Worm (Caenorhabditis elegans) whole organism, L4 larva: Measurements from ENCODE around the gene ost-1.

ENCODE experiments used
- D1046.2 ChIP-seq: fragments of 200-800 bp; sonication (Bioruptor generic); IDR thresholded peaks from 2 replicates; pipeline ENCODE4 v1.3.6; 2022; ENCODE audit warnings: missing genetic modification characterization, missing compliant biosample characterization
- F10B5.3 ChIP-seq: sonication (generic microtip); optimal IDR thresholded peaks from 2 replicates; lab custom pipeline; 2016; ENCODE audit warnings: mild to moderate bottlenecking, missing genetic modification characterization, missing compliant biosample characterization
- F37D6.2 ChIP-seq: sonication (generic microtip); optimal IDR thresholded peaks from 2 replicates; lab custom pipeline; 2016; ENCODE audit warnings: mild to moderate bottlenecking, missing genetic modification characterization, missing compliant biosample characterization
- F44E2.7 ChIP-seq: fragments of 200-800 bp; sonication (Bioruptor generic); IDR thresholded peaks from 2 replicates; pipeline ENCODE4 v2.1.2; 2022; ENCODE audit warnings: missing genetic modification characterization, missing compliant biosample characterization
- T20F7.1 ChIP-seq: fragments of 200-800 bp; sonication (Bioruptor generic); optimal IDR thresholded peaks from 2 replicates; lab custom pipeline; 2018; ENCODE audit warnings: mild to moderate bottlenecking, missing genetic modification characterization, missing compliant biosample characterization
- Y5F2A.4 ChIP-seq: fragments of 200-800 bp; sonication (Bioruptor generic); optimal IDR thresholded peaks from 2 replicates; lab custom pipeline; 2018; ENCODE audit warnings: mild to moderate bottlenecking, missing genetic modification characterization, missing compliant biosample characterization
- ZK337.2 ChIP-seq: fragments of 200-800 bp; sonication (Bioruptor generic); IDR thresholded peaks from 2 replicates; pipeline ENCODE4 v1.3.6; 2022; ENCODE audit warnings: missing genetic modification reagents, missing genetic modification characterization, missing compliant biosample characterization
- ZK546.5 ChIP-seq, 2 experiments: sonication (generic microtip); optimal IDR thresholded peaks; 2 replicates each; lab custom pipeline; 2017; ENCODE audit warnings: missing biosample characterization in 2 of 2, missing genetic modification characterization in 2 of 2
- aha-1 ChIP-seq: fragments of 150-350 bp; peaks from one replicate; lab custom pipeline; 2014; ENCODE audit warnings: missing biosample characterization, missing genetic modification characterization
- aly-2 ChIP-seq: sonication (generic microtip); optimal IDR thresholded peaks from 2 replicates; lab custom pipeline; 2018; ENCODE audit warnings: missing biosample characterization, missing genetic modification characterization
- attf-4 ChIP-seq: sonication (generic microtip); optimal IDR thresholded peaks from 3 replicates; lab custom pipeline; 2017; ENCODE audit warnings: missing biosample characterization, missing genetic modification characterization
- ceh-28 ChIP-seq: fragments of 150-350 bp; optimal IDR thresholded peaks from 2 replicates; lab custom pipeline; 2014; ENCODE audit warnings: missing biosample characterization, missing genetic modification reagents, missing genetic modification characterization
- ceh-32 ChIP-seq: sonication (generic microtip); optimal IDR thresholded peaks from 2 replicates; lab custom pipeline; 2016; ENCODE audit warnings: mild to moderate bottlenecking, missing genetic modification characterization, missing compliant biosample characterization; ENCODE audit not compliant: poor library complexity
- ceh-62 ChIP-seq: sonication (generic microtip); optimal IDR thresholded peaks from 2 replicates; lab custom pipeline; 2017; ENCODE audit warnings: missing biosample characterization, missing genetic modification characterization
- ceh-82 ChIP-seq: sonication (generic microtip); optimal IDR thresholded peaks from 2 replicates; lab custom pipeline; 2017; ENCODE audit warnings: missing biosample characterization, missing genetic modification characterization
- daf-12 ChIP-seq: fragments of 150-350 bp; optimal IDR thresholded peaks from 2 replicates; lab custom pipeline; 2014; ENCODE audit warnings: missing biosample characterization, missing genetic modification reagents, missing genetic modification characterization
- daf-16 ChIP-seq, 3 experiments: sonication (generic microtip); optimal IDR thresholded peaks; 2 replicates each; lab custom pipeline; 2016 to 2017; ENCODE audit warnings: missing genetic modification characterization in 3 of 3, missing genetic modification reagents in 3 of 3, mild to moderate bottlenecking in 2 of 3, missing compliant biosample characterization in 2 of 3, missing biosample characterization in 1 of 3, moderate library complexity in 1 of 3
- daf-19 ChIP-seq: fragments of 200-800 bp; sonication (Bioruptor generic); conservative IDR thresholded peaks from 2 replicates; pipeline ENCODE4 v1.3.6; 2022; ENCODE audit warnings: missing genetic modification characterization, missing compliant biosample characterization
- daf-8 ChIP-seq: fragments of 200-800 bp; sonication (Bioruptor generic); IDR thresholded peaks from 2 replicates; pipeline ENCODE4 v1.3.6; 2022; ENCODE audit warnings: missing genetic modification characterization, missing compliant biosample characterization
- dmd-6 ChIP-seq: fragments of 200-800 bp; sonication (Bioruptor generic); IDR thresholded peaks from 2 replicates; pipeline ENCODE4 v1.3.6; 2022; ENCODE audit warnings: missing genetic modification reagents, missing genetic modification characterization, missing compliant biosample characterization
- dpl-1 ChIP-seq: fragments of 150-350 bp; optimal IDR thresholded peaks from 2 replicates; lab custom pipeline; 2014; ENCODE audit warnings: missing biosample characterization, missing genetic modification reagents, missing genetic modification characterization
- duxl-1 ChIP-seq: sonication (generic microtip); optimal IDR thresholded peaks from 2 replicates; lab custom pipeline; 2016; ENCODE audit warnings: mild to moderate bottlenecking, missing genetic modification characterization, moderate library complexity, missing compliant biosample characterization; ENCODE audit not compliant: poor library complexity
- egl-43 ChIP-seq: fragments of 200-800 bp; sonication (Bioruptor generic); IDR thresholded peaks from 2 replicates; pipeline ENCODE4 v1.3.6; 2022; ENCODE audit warnings: missing genetic modification reagents, missing genetic modification characterization, missing compliant biosample characterization
- hif-1 ChIP-seq, 2 experiments: sonication (generic microtip); optimal IDR thresholded peaks; 2 replicates each; lab custom pipeline; 2016 to 2017; ENCODE audit warnings: missing compliant biosample characterization in 2 of 2, missing genetic modification characterization in 2 of 2, missing genetic modification reagents in 2 of 2, missing genotype in 2 of 2, mild to moderate bottlenecking in 1 of 2
- hlh-11 ChIP-seq: fragments of 200-800 bp; sonication (Bioruptor generic); optimal IDR thresholded peaks from 2 replicates; lab custom pipeline; 2018; ENCODE audit warnings: mild to moderate bottlenecking, missing genetic modification characterization, missing compliant biosample characterization
- lim-7 ChIP-seq: fragments of 200-800 bp; sonication (Bioruptor generic); IDR thresholded peaks from 2 replicates; pipeline ENCODE4 v1.3.6; 2022; ENCODE audit warnings: missing genetic modification characterization, missing compliant biosample characterization
- lin-15B ChIP-seq: fragments of 150-350 bp; sonication (generic microtip); optimal IDR thresholded peaks from 3 replicates; lab custom pipeline; 2014; ENCODE audit warnings: missing biosample characterization, missing genetic modification characterization
- lin-38 ChIP-seq: fragments of 200-800 bp; sonication (Bioruptor generic); IDR thresholded peaks from 2 replicates; pipeline ENCODE4 v1.3.6; 2022; ENCODE audit warnings: missing genetic modification reagents, missing genetic modification characterization, missing compliant biosample characterization
- lin-39 ChIP-seq: fragments of 150-350 bp; optimal IDR thresholded peaks from 2 replicates; lab custom pipeline; 2014; ENCODE audit warnings: missing biosample characterization, missing genetic modification reagents, missing genetic modification characterization
- madf-9 ChIP-seq: fragments of 200-800 bp; sonication (Bioruptor generic); conservative IDR thresholded peaks from 2 replicates; pipeline ENCODE4 v1.3.6; 2022; ENCODE audit warnings: missing genetic modification reagents, missing genetic modification characterization, missing compliant biosample characterization
- mep-1 ChIP-seq: fragments of 150-350 bp; sonication (generic microtip); optimal IDR thresholded peaks from 3 replicates; lab custom pipeline; 2014; ENCODE audit warnings: missing biosample characterization, missing genetic modification characterization
- nhr-10 ChIP-seq: fragments of 150-350 bp; optimal IDR thresholded peaks from 2 replicates; lab custom pipeline; 2014; ENCODE audit warnings: missing biosample characterization, missing genetic modification characterization
- nhr-102 ChIP-seq: sonication (generic microtip); optimal IDR thresholded peaks from 2 replicates; lab custom pipeline; 2016; ENCODE audit warnings: mild to moderate bottlenecking, missing genetic modification characterization, moderate library complexity, missing compliant biosample characterization
- nhr-41 ChIP-seq: fragments of 200-800 bp; sonication (Bioruptor generic); IDR thresholded peaks from 2 replicates; pipeline ENCODE4 v1.3.6; 2022; ENCODE audit warnings: missing genetic modification reagents, missing genetic modification characterization, missing compliant biosample characterization
- nhr-6 ChIP-seq: fragments of 150-350 bp; optimal IDR thresholded peaks from 2 replicates; lab custom pipeline; 2014; ENCODE audit warnings: missing biosample characterization, missing genetic modification characterization
- php-3 ChIP-seq: fragments of 200-800 bp; sonication (Bioruptor generic); IDR thresholded peaks from 2 replicates; pipeline ENCODE4 v1.3.6; 2022; ENCODE audit warnings: missing genetic modification reagents, missing genetic modification characterization, missing compliant biosample characterization
- pqm-1 ChIP-seq: sonication (generic microtip); optimal IDR thresholded peaks from 2 replicates; lab custom pipeline; 2017; ENCODE audit warnings: missing biosample characterization, missing genetic modification characterization
- rbr-2 ChIP-seq: sonication (generic microtip); optimal IDR thresholded peaks from 2 replicates; lab custom pipeline; 2016; ENCODE audit warnings: missing genotype, missing genetic modification characterization, missing compliant biosample characterization
- saeg-2 ChIP-seq: fragments of 200-800 bp; sonication (Bioruptor generic); IDR thresholded peaks from 2 replicates; pipeline ENCODE4 v1.3.6; 2022; ENCODE audit warnings: missing genetic modification reagents, missing genetic modification characterization, missing compliant biosample characterization
- set-16 ChIP-seq: fragments of 200-800 bp; sonication (Bioruptor generic); IDR thresholded peaks from 2 replicates; pipeline ENCODE4 v1.3.6; 2022; ENCODE audit warnings: missing genetic modification reagents, missing genetic modification characterization, missing compliant biosample characterization
- skn-1 ChIP-seq: fragments of 150-350 bp; optimal IDR thresholded peaks from 2 replicates; lab custom pipeline; 2014; ENCODE audit warnings: missing biosample characterization, missing genetic modification characterization
- snpc-4 ChIP-seq: fragments of 150-350 bp; optimal IDR thresholded peaks from 2 replicates; lab custom pipeline; 2014; ENCODE audit warnings: missing biosample characterization, missing genetic modification characterization
- spr-1 ChIP-seq: sonication (generic microtip); optimal IDR thresholded peaks from 2 replicates; lab custom pipeline; 2016; ENCODE audit warnings: mild to moderate bottlenecking, missing genetic modification characterization, missing compliant biosample characterization
- spr-3 ChIP-seq: fragments of 200-800 bp; sonication (Bioruptor generic); optimal IDR thresholded peaks from 2 replicates; lab custom pipeline; 2018; ENCODE audit warnings: mild to moderate bottlenecking, missing genetic modification characterization, missing compliant biosample characterization
- tag-97 ChIP-seq: fragments of 200-800 bp; sonication (Bioruptor generic); IDR thresholded peaks from 2 replicates; pipeline ENCODE4 v1.3.6; 2022; ENCODE audit warnings: missing genetic modification characterization, missing compliant biosample characterization
- unc-130 ChIP-seq: sonication (generic microtip); optimal IDR thresholded peaks from 2 replicates; lab custom pipeline; 2016; ENCODE audit warnings: missing genetic modification reagents, missing genetic modification characterization, missing compliant biosample characterization
- unc-62 ChIP-seq, 3 experiments: fragments of 150-350 bp in 1 of 3; sonication (generic microtip); optimal IDR thresholded peaks in 2 of 3; peaks in 1 of 3; 1 replicate in 1 of 3; 2 replicates in 2 of 3; lab custom pipeline; 2014 to 2017; ENCODE audit warnings: missing biosample characterization in 3 of 3, missing genetic modification characterization in 3 of 3, missing genetic modification reagents in 3 of 3, missing genotype in 1 of 3
- vab-7 ChIP-seq: fragments of 200-800 bp; sonication (Bioruptor generic); IDR thresholded peaks from 2 replicates; pipeline ENCODE4 v1.3.6; 2022; ENCODE audit warnings: missing genetic modification reagents, missing genetic modification characterization, missing compliant biosample characterization
- zfp-2 ChIP-seq: sonication (generic microtip); optimal IDR thresholded peaks from 2 replicates; lab custom pipeline; 2016; ENCODE audit warnings: mild to moderate bottlenecking, missing genetic modification characterization, missing compliant biosample characterization
- zip-11 ChIP-seq: fragments of 200-800 bp; sonication (Bioruptor generic); IDR thresholded peaks from 2 replicates; pipeline ENCODE4 v1.3.6; 2022; ENCODE audit warnings: missing genetic modification characterization, missing compliant biosample characterization
- zip-2 ChIP-seq: fragments of 150-350 bp; optimal IDR thresholded peaks from 2 replicates; lab custom pipeline; 2014; ENCODE audit warnings: missing biosample characterization, missing genetic modification characterization
- ztf-11 ChIP-seq: fragments of 150-350 bp; optimal IDR thresholded peaks from 2 replicates; lab custom pipeline; 2014; ENCODE audit warnings: missing biosample characterization, missing genetic modification characterization

Gene ost-1

ce11 chrIV:1067430-1067829 lies 39.8 kb upstream of the ost-1 start, which contains the start of gene znf-782 (continued):
- no peak for TF ChIP-seq ceh-82
- TF ChIP-seq lin-38, result peak; percentile 30; the same call in 1 of the 2 replicates
- peak; percentile 35 for TF ChIP-seq nhr-102 (tag; lab: Kevin White, UChicago)
- no peak for TF ChIP-seq lin-39 (tag; lab: Kevin White, UChicago)
- 0 out of 2 replicates have a peak, but pooled peaks have one; percentile 27 for TF ChIP-seq nhr-41
- TF ChIP-seq T20F7.1 (GFP tag; lab: Kevin White, UChicago), result no peak
- peak; percentile 95 for TF ChIP-seq madf-9 (GFP tag; lab: Robert Waterston, UW)
- TF ChIP-seq daf-12 (tag; lab: Kevin White, UChicago), result no peak
- TF ChIP-seq ceh-28, result no peak
- TF ChIP-seq lim-7, result no peak
- TF ChIP-seq daf-16 (GFP tag; optimal IDR thresholded peaks at IDR 0.05; lab: Kevin White, UChicago), result peak in 1 of 2 experiments; percentile 43
- peak; percentile 57 for TF ChIP-seq daf-16 (tag; optimal IDR thresholded peaks at IDR 0.05; lab: Kevin White, UChicago)
- no peak for TF ChIP-seq skn-1 (tag; lab: Kevin White, UChicago)
- peak; percentile 47 for TF ChIP-seq pqm-1 (tag; lab: Kevin White, UChicago)
- no peak for TF ChIP-seq ceh-62 (tag; lab: Kevin White, UChicago)
- TF ChIP-seq attf-4 (tag; lab: Kevin White, UChicago), result no peak
- no peak for TF ChIP-seq unc-130 (GFP tag; lab: Kevin White, UChicago)
- no peak for TF ChIP-seq duxl-1 (tag; lab: Kevin White, UChicago)
- TF ChIP-seq ceh-32, result peak; percentile 25
- no peak for TF ChIP-seq daf-19 (GFP tag; lab: Robert Waterston, UW)
- TF ChIP-seq hlh-11 (tag; lab: Kevin White, UChicago), result peak; percentile 95
- 0 out of 2 replicates have a peak, but pooled peaks have one; percentile 33 for TF ChIP-seq tag-97 (GFP tag; lab: Robert Waterston, UW)
- peak; percentile 80 for TF ChIP-seq egl-43 (GFP tag; lab: Robert Waterston, UW)
- no peak for TF ChIP-seq lin-15B (tag; lab: Kevin White, UChicago)
- TF ChIP-seq nhr-6, result peak; percentile 15
- no peak for TF ChIP-seq ZK546.5 (tag; optimal IDR thresholded peaks at IDR 0.05; lab: Kevin White, UChicago)
- TF ChIP-seq aha-1 (tag; lab: Kevin White, UChicago), result peak; percentile 94
- no peak for TF ChIP-seq snpc-4 (tag; lab: Kevin White, UChicago)
- TF ChIP-seq vab-7 (GFP tag; lab: Robert Waterston, UW), result no peak
- peak; percentile 35 for TF ChIP-seq rbr-2 (tag; lab: Kevin White, UChicago)
- peak; percentile 67 for TF ChIP-seq php-3 (GFP tag; lab: Robert Waterston, UW)
- TF ChIP-seq unc-62 (GFP tag; optimal IDR thresholded peaks at IDR 0.05 in 1 of 2; lab: Kevin White, UChicago), result no peak
- TF ChIP-seq unc-62 (tag; optimal IDR thresholded peaks at IDR 0.05; lab: Kevin White, UChicago), result no peak
- peak; percentile 65 for TF ChIP-seq F37D6.2 (tag; lab: Kevin White, UChicago)
- peak; percentile 41; the same call in 1 of the 2 replicates for TF ChIP-seq dmd-6 (GFP tag; lab: Robert Waterston, UW)
- no peak for TF ChIP-seq dpl-1 (GFP tag; lab: Kevin White, UChicago)
- no peak for TF ChIP-seq ZK337.2 (GFP tag; lab: Robert Waterston, UW)
- TF ChIP-seq F44E2.7, result no peak
- TF ChIP-seq zfp-2 (tag; lab: Kevin White, UChicago), result no peak
- no peak for TF ChIP-seq ztf-11
- TF ChIP-seq F10B5.3 (tag; lab: Kevin White, UChicago), result no peak
- no peak for TF ChIP-seq aly-2 (tag; lab: Kevin White, UChicago)
- peak; percentile 99 for TF ChIP-seq set-16 (GFP tag; lab: Robert Waterston, UW)
- peak in 1 of 2 experiments; percentile 92 for TF ChIP-seq hif-1 (tag; optimal IDR thresholded peaks at IDR 0.05; lab: Kevin White, UChicago)
- TF ChIP-seq saeg-2 (GFP tag; lab: Robert Waterston, UW), result peak; percentile 67
- peak; percentile 2 for TF ChIP-seq spr-3 (GFP tag; lab: Kevin White, UChicago)
- no peak for TF ChIP-seq mep-1 (tag; lab: Kevin White, UChicago)
- TF ChIP-seq zip-2, result no peak
- TF ChIP-seq nhr-10 (tag; lab: Kevin White, UChicago), result no peak
- no peak for TF ChIP-seq zip-11 (GFP tag; lab: Robert Waterston, UW)
- no peak for TF ChIP-seq daf-8 (GFP tag; lab: Robert Waterston, UW)
- TF ChIP-seq spr-1 (tag; lab: Kevin White, UChicago), result peak; percentile 87
- no peak for TF ChIP-seq Y5F2A.4 (GFP tag; lab: Kevin White, UChicago)
- TF ChIP-seq D1046.2 (GFP tag; lab: Robert Waterston, UW), result no peak
